Fruit fly (Drosophila melanogaster) Kc167 (cell line): Measurements from ENCODE around the gene Kaz-m1.

ENCODE experiments used
- Myc ChIP-seq: fragments of >200 bp; optimal IDR thresholded peaks from 2 replicates; lab custom pipeline; 2017; ENCODE audit warnings: missing external identifiers
- Sin3A ChIP-seq: fragments of >200 bp; optimal IDR thresholded peaks from 2 replicates; lab custom pipeline; 2018; ENCODE audit warnings: missing external identifiers
- h ChIP-seq: fragments of >200 bp; optimal IDR thresholded peaks from 3 replicates; lab custom pipeline; 2018; ENCODE audit warnings: missing external identifiers
- insv ChIP-seq: fragments of >200 bp; optimal IDR thresholded peaks from 3 replicates; lab custom pipeline; 2018; ENCODE audit warnings: missing external identifiers
- ttk ChIP-seq: sonication (Bioruptor generic); optimal IDR thresholded peaks from 2 replicates; lab custom pipeline; 2017; ENCODE audit warnings: missing external identifiers

DNA sequence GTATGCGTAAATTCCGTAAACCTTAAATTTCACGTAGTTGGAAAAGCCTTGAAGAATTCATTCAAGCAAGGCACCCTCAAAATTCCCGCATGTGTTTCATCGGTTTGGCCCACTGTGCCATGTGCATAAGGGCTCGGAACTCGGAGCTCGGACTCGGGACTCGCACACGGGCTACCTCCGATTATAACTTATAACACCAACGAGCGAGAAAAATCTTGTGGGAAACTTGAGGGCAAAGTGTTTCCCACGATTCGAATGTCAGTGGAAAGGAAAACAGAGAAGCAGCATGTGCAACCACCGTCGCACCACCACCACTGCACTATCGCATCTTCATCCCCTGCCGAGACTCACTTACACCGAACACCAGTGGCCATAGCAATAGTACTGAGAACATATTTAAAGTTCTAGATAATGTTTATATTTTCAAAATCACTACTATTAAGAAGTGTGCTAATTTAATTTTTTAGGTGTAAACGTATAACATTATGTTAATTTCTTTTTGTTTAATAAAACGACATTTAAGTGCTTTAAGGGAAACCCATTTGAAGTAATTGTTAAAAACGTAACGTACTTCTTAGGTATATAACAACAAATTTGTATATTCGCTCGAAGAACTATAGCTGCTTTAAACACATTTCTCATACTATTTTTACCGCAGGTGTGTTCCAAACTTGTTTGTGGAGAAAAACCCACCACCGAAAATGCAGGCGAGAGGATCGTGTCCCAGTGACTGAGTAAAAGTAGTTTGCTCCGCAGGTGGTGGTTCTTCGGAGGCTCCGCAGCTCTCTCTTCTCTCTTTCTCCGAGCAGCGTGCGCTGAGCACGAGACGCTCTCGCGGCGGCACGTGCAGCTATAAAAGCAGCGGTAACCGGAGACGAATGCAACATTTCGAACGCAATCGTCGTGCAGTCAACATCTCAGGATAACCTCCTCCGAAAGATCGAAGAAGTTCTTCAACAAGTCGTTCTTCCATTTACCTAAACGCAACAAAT, 21.9 kb downstream of the Kaz-m1 start:
- TF ChIP-seq ttk (no peak), Myc (lab: Kevin White, UChicago) (no peak), insv (lab: Kevin White, UChicago) (no peak), h (no peak), Sin3A (lab: Kevin White, UChicago) (no peak)
